Worm (Caenorhabditis elegans) whole organism, late embryonic: ENCODE measurements around the gene F23D12.4.

Experiments
- ceh-30 ChIP-seq: fragments of 150-350 bp; optimal IDR thresholded peaks from 2 replicates; lab custom pipeline; 2014; ENCODE audit warnings: missing biosample characterization, missing genetic modification characterization
- ets-4 ChIP-seq: sonication (generic microtip); optimal IDR thresholded peaks from 2 replicates; lab custom pipeline; 2016; ENCODE audit warnings: missing genetic modification characterization, missing compliant biosample characterization
- hlh-15 ChIP-seq: sonication (generic microtip); optimal IDR thresholded peaks from 2 replicates; lab custom pipeline; 2016; ENCODE audit warnings: missing genetic modification characterization, missing compliant biosample characterization
- hlh-30 ChIP-seq: sonication (generic microtip); optimal IDR thresholded peaks from 2 replicates; lab custom pipeline; 2017; ENCODE audit warnings: antibody characterized with exemption, missing genetic modification characterization, missing compliant biosample characterization; ENCODE audit not compliant: insufficient read depth
- nfya-1 ChIP-seq: sonication (generic microtip); optimal IDR thresholded peaks from 2 replicates; lab custom pipeline; 2017; ENCODE audit warnings: missing genetic modification characterization, mild to moderate bottlenecking, missing compliant biosample characterization, antibody characterized with exemption, moderate library complexity
- pqm-1 ChIP-seq: sonication (generic microtip); optimal IDR thresholded peaks from 2 replicates; lab custom pipeline; 2016; ENCODE audit warnings: missing genetic modification characterization, missing compliant biosample characterization
- unc-55 ChIP-seq: sonication (generic microtip); optimal IDR thresholded peaks from 2 replicates; lab custom pipeline; 2017; ENCODE audit warnings: missing biosample characterization, missing genetic modification reagents, missing genetic modification characterization

DNA sequence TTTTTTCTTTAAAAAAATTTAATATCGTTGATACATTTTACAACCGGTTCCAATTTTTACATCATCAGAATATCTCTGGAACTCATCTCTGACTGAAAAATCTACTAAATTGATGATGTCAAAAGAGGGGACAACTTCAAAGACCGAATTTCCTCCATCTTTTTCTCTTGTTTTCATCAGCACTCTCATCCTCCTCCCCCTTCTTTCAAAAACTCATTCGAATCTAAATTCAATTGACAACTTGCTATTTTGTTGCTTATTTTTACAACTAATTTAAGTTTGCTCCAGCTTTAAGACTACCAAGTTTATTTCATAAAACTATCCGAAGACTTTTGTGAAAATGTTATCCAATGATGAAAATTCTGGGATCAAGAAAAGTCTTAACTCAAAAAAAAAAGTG is 45.8 kb upstream of the F23D12.4 start:
- no peak for TF ChIP-seq ceh-30 (tag; lab: Kevin White, UChicago)
- TF ChIP-seq pqm-1 (tag; lab: Kevin White, UChicago): no peak
- TF ChIP-seq nfya-1: no peak
- TF ChIP-seq hlh-30 (tag; lab: Kevin White, UChicago): no peak
- TF ChIP-seq ets-4 (tag; lab: Kevin White, UChicago): no peak
- no peak for TF ChIP-seq hlh-15
- no peak for TF ChIP-seq unc-55 (GFP tag; lab: Kevin White, UChicago)
